Worm (Caenorhabditis elegans): ENCODE measurements around the gene C25E10.17.
A peak's percentile ranks its signal among the peaks of the same experiment; 100 is the strongest.

The C25E10.17 gene

ce11 chrV:9095613-9096317, 48.4 kb upstream of the C25E10.17 start, which contains the start of gene F21C10.10 (continued):
- no peak for TF ChIP-seq C08G9.2 (tag; optimal IDR thresholded peaks at IDR 0.05)
- TF ChIP-seq hlh-15 (tag; optimal IDR thresholded peaks at IDR 0.05): no peak
- no peak for TF ChIP-seq unc-86 (tag; optimal IDR thresholded peaks at IDR 0.05)
- TF ChIP-seq ceh-24 (tag; optimal IDR thresholded peaks at IDR 0.05): no peak
- no peak for TF ChIP-seq ceh-30 (tag; optimal IDR thresholded peaks at IDR 0.05)
- no peak for TF ChIP-seq odd-2 (tag; optimal IDR thresholded peaks at IDR 0.05)
- TF ChIP-seq K02D7.2 (tag; optimal IDR thresholded peaks at IDR 0.05): no peak
- peak; percentile 66 for TF ChIP-seq rnt-1 (tag; optimal IDR thresholded peaks at IDR 0.05)
- peak; percentile 85 for TF ChIP-seq tbx-2 (tag; optimal IDR thresholded peaks at IDR 0.05)
- TF ChIP-seq pax-1 (tag; optimal IDR thresholded peaks at IDR 0.05): no peak
- TF ChIP-seq zip-5 (tag; optimal IDR thresholded peaks at IDR 0.05): no peak
- TF ChIP-seq dve-1 (tag; optimal IDR thresholded peaks at IDR 0.05): peak; percentile 37
- TF ChIP-seq sox-4 (tag; optimal IDR thresholded peaks at IDR 0.05): no peak
- TF ChIP-seq pha-4 (tag; optimal IDR thresholded peaks at IDR 0.05): no peak
- TF ChIP-seq elt-2 (tag; optimal IDR thresholded peaks at IDR 0.05): peak; percentile 78
- TF ChIP-seq ceh-2 (tag; optimal IDR thresholded peaks at IDR 0.05): no peak
- peak; percentile 41 for TF ChIP-seq ceh-31 (tag; optimal IDR thresholded peaks at IDR 0.05)
- no peak for TF ChIP-seq lin-11 (tag; optimal IDR thresholded peaks at IDR 0.05)
- no peak for TF ChIP-seq ceh-9 (tag; optimal IDR thresholded peaks at IDR 0.05)
- no peak for TF ChIP-seq lim-6 (tag; optimal IDR thresholded peaks at IDR 0.05)
- TF ChIP-seq hlh-8 (tag; optimal IDR thresholded peaks at IDR 0.05): peak; percentile 46
- TF ChIP-seq ceh-45 (GFP tag; IDR thresholded peaks at IDR 0.05): no peak
- no peak for TF ChIP-seq ttx-3 (tag; optimal IDR thresholded peaks at IDR 0.05)
- TF ChIP-seq ztf-16 (tag; optimal IDR thresholded peaks at IDR 0.05): no peak
- TF ChIP-seq madf-2 (tag; optimal IDR thresholded peaks at IDR 0.05): no peak
- TF ChIP-seq fkh-6 (tag; optimal IDR thresholded peaks at IDR 0.05): no peak
- no peak for TF ChIP-seq fkh-10 (GFP tag; optimal IDR thresholded peaks at IDR 0.05)
- TF ChIP-seq sox-2 (GFP tag; IDR thresholded peaks at IDR 0.05): peak; percentile 40; the same call in 1 of the 2 replicates
- peak; percentile 74 for TF ChIP-seq ref-2 (tag; optimal IDR thresholded peaks at IDR 0.05)

DNA sequence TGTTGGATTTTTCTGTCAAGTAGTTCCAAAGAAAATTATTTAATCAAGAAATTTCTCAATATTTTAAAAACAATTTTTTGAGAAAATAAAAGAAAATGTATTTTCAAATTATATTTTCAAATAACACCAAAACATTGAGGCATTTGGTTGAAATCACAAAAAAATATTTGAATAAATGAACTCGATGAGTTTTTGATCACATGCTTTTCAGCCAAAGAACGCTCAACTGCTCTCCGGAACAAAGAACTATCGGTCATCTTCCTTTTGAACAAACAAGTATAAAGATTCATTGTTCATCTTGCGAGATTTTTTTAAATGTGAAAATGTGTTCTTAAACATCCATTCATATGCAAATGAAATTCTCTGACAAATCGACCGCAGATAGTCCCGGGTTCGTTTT, 47.6 kb upstream of the C25E10.17 start:
- TF ChIP-seq ref-2 (tag; optimal IDR thresholded peaks at IDR 0.05) (no peak), pax-1 (tag; optimal IDR thresholded peaks at IDR 0.05) (no peak), odd-2 (tag; optimal IDR thresholded peaks at IDR 0.05) (no peak), pat-9 (tag; optimal IDR thresholded peaks at IDR 0.05) (no peak), C08G9.2 (tag; optimal IDR thresholded peaks at IDR 0.05) (no peak), ceh-34 (tag; optimal IDR thresholded peaks at IDR 0.05) (no peak), unc-3 (GFP tag; conservative IDR thresholded peaks at IDR 0.05) (no peak), unc-3 (tag; optimal IDR thresholded peaks at IDR 0.05) (no peak), ceh-22 (tag; optimal IDR thresholded peaks at IDR 0.05) (no peak), fkh-6 (tag; optimal IDR thresholded peaks at IDR 0.05) (no peak), eyg-1 (tag; optimal IDR thresholded peaks at IDR 0.05) (no peak), lin-11 (tag; optimal IDR thresholded peaks at IDR 0.05) (no peak), ceh-30 (tag; optimal IDR thresholded peaks at IDR 0.05) (no peak), zip-5 (tag; optimal IDR thresholded peaks at IDR 0.05) (no peak), pros-1 (tag; optimal IDR thresholded peaks at IDR 0.05) (no peak), sox-2 (GFP tag; IDR thresholded peaks at IDR 0.05) (no peak)

DNA sequence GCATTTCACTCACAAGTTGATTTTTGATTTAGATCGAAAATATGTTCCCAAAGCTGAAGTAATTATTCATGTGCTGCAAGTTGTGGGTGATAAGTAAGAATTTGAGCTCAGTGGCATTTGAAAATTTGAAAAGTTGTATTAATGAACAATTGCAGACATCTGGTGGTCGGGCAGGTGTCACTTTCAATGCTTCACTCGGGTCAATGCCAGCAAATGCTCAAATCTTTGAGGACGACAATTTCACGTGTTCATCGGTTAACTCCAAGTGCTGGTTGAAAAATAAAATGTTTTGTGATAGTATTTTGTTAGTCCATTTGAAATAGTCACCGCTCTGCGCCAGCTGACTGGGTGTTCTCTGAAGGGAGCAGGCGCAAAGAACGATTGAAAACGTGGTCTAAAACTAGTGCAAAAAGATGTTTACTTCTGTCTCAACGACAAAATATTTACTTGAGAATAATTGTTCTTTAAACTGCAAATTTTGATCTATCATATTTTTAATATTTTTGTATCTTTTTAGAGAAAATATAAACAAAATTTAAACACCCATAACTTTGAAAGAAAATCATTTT, 46.7 kb upstream of the C25E10.17 start:
- no peak for TF ChIP-seq ceh-19 (GFP tag; optimal IDR thresholded peaks at IDR 0.05)
- TF ChIP-seq ttx-3 (tag; optimal IDR thresholded peaks at IDR 0.05): no peak
- no peak for TF ChIP-seq tbx-2 (tag; optimal IDR thresholded peaks at IDR 0.05)
- TF ChIP-seq unc-3 (GFP tag; conservative IDR thresholded peaks at IDR 0.05): no peak
- TF ChIP-seq unc-3 (tag; optimal IDR thresholded peaks at IDR 0.05): no peak
- TF ChIP-seq ztf-16 (tag; optimal IDR thresholded peaks at IDR 0.05): no peak
- TF ChIP-seq sox-4 (tag; optimal IDR thresholded peaks at IDR 0.05): no peak
- TF ChIP-seq hlh-6 (tag; optimal IDR thresholded peaks at IDR 0.05): no peak
- TF ChIP-seq ceh-31 (tag; optimal IDR thresholded peaks at IDR 0.05): no peak
- TF ChIP-seq fkh-10 (GFP tag; optimal IDR thresholded peaks at IDR 0.05): no peak
- TF ChIP-seq syd-9 (tag; optimal IDR thresholded peaks at IDR 0.05): no peak
- no peak for TF ChIP-seq ets-4 (tag; optimal IDR thresholded peaks at IDR 0.05)
- TF ChIP-seq elt-4 (tag; optimal IDR thresholded peaks at IDR 0.05): no peak
- no peak for TF ChIP-seq ceh-30 (tag; optimal IDR thresholded peaks at IDR 0.05)
- no peak for TF ChIP-seq madf-2 (tag; optimal IDR thresholded peaks at IDR 0.05)
- TF ChIP-seq ceh-22 (tag; optimal IDR thresholded peaks at IDR 0.05): no peak
- no peak for TF ChIP-seq pha-4 (tag; optimal IDR thresholded peaks at IDR 0.05)
- TF ChIP-seq hlh-30 (tag; optimal IDR thresholded peaks at IDR 0.05; ENCODE audit: insufficient read depth): no peak
- TF ChIP-seq sdc-2 (tag; optimal IDR thresholded peaks at IDR 0.05): no peak
- no peak for TF ChIP-seq F13H6.1 (tag; optimal IDR thresholded peaks at IDR 0.05)

Measured in whole organism, late embryonic.